Worm (Caenorhabditis elegans) whole organism, late embryonic: Measurements from ENCODE around the gene hmgr-1.
A peak's percentile ranks its signal among the peaks of the same experiment; 100 is the strongest.

Experiments used
- C38D4.7 ChIP-seq: fragments of 200-800 bp; sonication (Bioruptor generic); optimal IDR thresholded peaks from 2 replicates; lab custom pipeline; 2018; ENCODE audit warnings: mild to moderate bottlenecking, missing genetic modification characterization, moderate library complexity, missing compliant biosample characterization
- T23F11.4 ChIP-seq: fragments of 200-800 bp; sonication (Bioruptor generic); optimal IDR thresholded peaks from 2 replicates; lab custom pipeline; 2018; ENCODE audit warnings: mild to moderate bottlenecking, missing genetic modification characterization, missing compliant biosample characterization
- ahr-1 ChIP-seq: sonication (generic microtip); optimal IDR thresholded peaks from 2 replicates; lab custom pipeline; 2016; ENCODE audit warnings: missing genetic modification characterization, missing compliant biosample characterization
- ceh-14 ChIP-seq: sonication (generic microtip); optimal IDR thresholded peaks from 2 replicates; lab custom pipeline; 2016; ENCODE audit warnings: missing genotype, missing genetic modification characterization, missing compliant biosample characterization
- ceh-18 ChIP-seq: sonication (generic microtip); optimal IDR thresholded peaks from 2 replicates; lab custom pipeline; 2016; ENCODE audit warnings: missing genetic modification characterization, missing compliant biosample characterization
- ceh-30 ChIP-seq: fragments of 150-350 bp; optimal IDR thresholded peaks from 2 replicates; lab custom pipeline; 2014; ENCODE audit warnings: missing biosample characterization, missing genetic modification characterization
- ceh-31 ChIP-seq: sonication (generic microtip); optimal IDR thresholded peaks from 2 replicates; lab custom pipeline; 2016; ENCODE audit warnings: missing genetic modification characterization, missing compliant biosample characterization
- ceh-34 ChIP-seq: sonication (generic microtip); optimal IDR thresholded peaks from 2 replicates; lab custom pipeline; 2016; ENCODE audit warnings: mild to moderate bottlenecking, missing genetic modification characterization, missing compliant biosample characterization
- ceh-45 ChIP-seq: fragments of 200-800 bp; sonication (Bioruptor generic); IDR thresholded peaks from 2 replicates; pipeline ENCODE4 v1.3.6; 2022; ENCODE audit warnings: missing genetic modification reagents, missing genetic modification characterization, missing compliant biosample characterization
- ceh-48 ChIP-seq: sonication (generic microtip); optimal IDR thresholded peaks from 2 replicates; lab custom pipeline; 2016; ENCODE audit warnings: missing genetic modification characterization, inconsistent platforms, missing compliant biosample characterization
- ceh-9 ChIP-seq: sonication (generic microtip); optimal IDR thresholded peaks from 2 replicates; lab custom pipeline; 2016; ENCODE audit warnings: mild to moderate bottlenecking, missing genetic modification characterization, inconsistent platforms, missing compliant biosample characterization
- elt-2 ChIP-seq: sonication (generic microtip); optimal IDR thresholded peaks from 2 replicates; lab custom pipeline; 2016; ENCODE audit warnings: missing genetic modification reagents, missing genetic modification characterization, missing compliant biosample characterization
- ets-4 ChIP-seq: sonication (generic microtip); optimal IDR thresholded peaks from 2 replicates; lab custom pipeline; 2016; ENCODE audit warnings: missing genetic modification characterization, missing compliant biosample characterization
- eyg-1 ChIP-seq: sonication (generic microtip); optimal IDR thresholded peaks from 2 replicates; lab custom pipeline; 2016; ENCODE audit warnings: missing genotype, missing genetic modification characterization, missing compliant biosample characterization
- fax-1 ChIP-seq: sonication (generic microtip); optimal IDR thresholded peaks from 2 replicates; lab custom pipeline; 2016; ENCODE audit warnings: missing genotype, missing genetic modification characterization, missing compliant biosample characterization
- fkh-6 ChIP-seq: sonication (generic microtip); optimal IDR thresholded peaks from 2 replicates; lab custom pipeline; 2016; ENCODE audit warnings: missing genetic modification characterization, missing compliant biosample characterization
- hlh-13 ChIP-seq: fragments of 200-800 bp; sonication (Bioruptor generic); optimal IDR thresholded peaks from 2 replicates; lab custom pipeline; 2018; ENCODE audit warnings: mild to moderate bottlenecking, missing genetic modification characterization, missing compliant biosample characterization
- hlh-8 ChIP-seq: sonication (generic microtip); optimal IDR thresholded peaks from 2 replicates; lab custom pipeline; 2016; ENCODE audit warnings: missing genotype, missing genetic modification characterization, missing compliant biosample characterization
- lim-6 ChIP-seq: sonication (generic microtip); optimal IDR thresholded peaks from 2 replicates; lab custom pipeline; 2016; ENCODE audit warnings: missing genetic modification characterization, missing compliant biosample characterization
- mec-3 ChIP-seq: sonication (generic microtip); optimal IDR thresholded peaks from 2 replicates; lab custom pipeline; 2016; ENCODE audit warnings: borderline replicate concordance, missing genetic modification characterization, missing compliant biosample characterization
- nfya-1 ChIP-seq: sonication (generic microtip); optimal IDR thresholded peaks from 2 replicates; lab custom pipeline; 2017; ENCODE audit warnings: missing genetic modification characterization, mild to moderate bottlenecking, missing compliant biosample characterization, antibody characterized with exemption, moderate library complexity
- nhr-11 ChIP-seq: fragments of 150-350 bp; optimal IDR thresholded peaks from 2 replicates; lab custom pipeline; 2014; ENCODE audit warnings: missing biosample characterization, missing genetic modification characterization
- pat-9 ChIP-seq: fragments of 200-800 bp; sonication (Bioruptor generic); optimal IDR thresholded peaks from 2 replicates; lab custom pipeline; 2018; ENCODE audit warnings: mild to moderate bottlenecking, missing genetic modification characterization, moderate library complexity, missing compliant biosample characterization
- pha-2 ChIP-seq: sonication (generic microtip); optimal IDR thresholded peaks from 2 replicates; lab custom pipeline; 2017; ENCODE audit warnings: mild to moderate bottlenecking, missing genetic modification characterization, missing compliant biosample characterization
- pha-4 ChIP-seq: fragments of 150-350 bp; optimal IDR thresholded peaks from 2 replicates; lab custom pipeline; 2018; ENCODE audit warnings: missing biosample characterization, missing genetic modification reagents, missing genetic modification characterization
- pros-1 ChIP-seq: fragments of 150-350 bp; optimal IDR thresholded peaks from 2 replicates; lab custom pipeline; 2014; ENCODE audit warnings: missing biosample characterization, missing genetic modification reagents, missing genetic modification characterization
- ref-2 ChIP-seq: sonication (generic microtip); optimal IDR thresholded peaks from 2 replicates; lab custom pipeline; 2016; ENCODE audit warnings: missing genetic modification characterization, missing compliant biosample characterization
- sdc-2 ChIP-seq: sonication (generic microtip); optimal IDR thresholded peaks from 2 replicates; lab custom pipeline; 2016; ENCODE audit warnings: missing genotype, missing genetic modification characterization, missing compliant biosample characterization
- tbx-2 ChIP-seq: sonication (generic microtip); optimal IDR thresholded peaks from 2 replicates; lab custom pipeline; 2016; ENCODE audit warnings: missing genetic modification characterization, missing compliant biosample characterization
- unc-42 ChIP-seq: sonication (generic microtip); optimal IDR thresholded peaks from 2 replicates; lab custom pipeline; 2016; ENCODE audit warnings: missing genotype, missing genetic modification characterization, missing compliant biosample characterization
- zip-5 ChIP-seq: sonication (generic microtip); optimal IDR thresholded peaks from 2 replicates; lab custom pipeline; 2016; ENCODE audit warnings: missing genetic modification characterization, missing compliant biosample characterization
- ztf-16 ChIP-seq: sonication (generic microtip); optimal IDR thresholded peaks from 2 replicates; lab custom pipeline; 2017; ENCODE audit warnings: missing genetic modification characterization, missing compliant biosample characterization

hmgr-1 gene

DNA sequence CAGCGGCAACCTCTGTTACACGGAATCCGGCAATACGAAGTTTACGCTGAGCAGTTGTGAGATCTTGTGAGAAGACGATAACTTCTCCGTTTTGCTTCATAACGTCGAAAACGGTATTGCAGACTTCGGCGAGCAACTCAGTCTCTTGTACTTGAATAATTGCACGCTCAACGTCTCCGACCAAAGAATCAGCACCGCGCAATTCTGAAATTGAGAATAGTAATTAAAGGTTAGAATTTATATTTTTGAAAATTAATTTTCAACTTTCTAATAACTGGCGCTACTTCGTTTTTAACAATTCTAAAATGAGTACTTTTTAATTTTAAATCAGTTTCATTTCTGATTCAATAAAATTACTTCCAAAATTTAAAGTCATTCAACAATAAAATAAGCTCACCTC, 19.2 kb downstream of the hmgr-1 start:
- TF ChIP-seq ceh-30 (tag; lab: Kevin White, UChicago) = no peak
- no peak for TF ChIP-seq hlh-8 (tag; lab: Kevin White, UChicago)
- no peak for TF ChIP-seq ref-2 (tag; lab: Kevin White, UChicago)
- TF ChIP-seq ceh-14 = no peak
- no peak for TF ChIP-seq pros-1
- no peak for TF ChIP-seq fax-1 (tag; lab: Kevin White, UChicago)
- no peak for TF ChIP-seq tbx-2 (tag; lab: Kevin White, UChicago)
- TF ChIP-seq ceh-48 (tag; lab: Kevin White, UChicago) = no peak
- TF ChIP-seq ceh-9 = no peak
- no peak for TF ChIP-seq lim-6
- no peak for TF ChIP-seq nhr-11 (tag; lab: Kevin White, UChicago)
- no peak for TF ChIP-seq unc-42 (tag; lab: Kevin White, UChicago)

DNA sequence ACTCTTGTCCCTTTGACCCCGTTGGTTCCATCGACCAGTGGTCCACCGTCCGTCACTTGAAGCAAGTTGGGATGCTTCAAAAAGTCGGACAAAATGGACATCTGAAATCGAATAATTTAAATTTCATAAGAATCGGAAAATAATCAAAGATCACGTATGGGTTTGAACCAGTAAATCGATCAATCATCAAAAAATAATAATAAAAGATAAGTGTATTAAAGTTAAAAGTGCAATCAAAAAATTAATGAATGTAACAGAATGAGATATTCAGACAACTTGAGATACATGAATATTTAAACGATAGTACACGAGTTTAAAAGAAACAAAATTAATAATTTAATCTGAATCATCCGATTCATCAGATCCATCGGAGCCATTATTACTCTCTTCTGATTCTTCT, 19.6 kb downstream of the hmgr-1 start, which contains the start of gene T20B12.7:
Gene T20B12.7, minus strand, starts transcription at position 101 of the 400 bp plus-strand sequence.
- no peak for TF ChIP-seq hlh-8 (tag; lab: Kevin White, UChicago)

DNA sequence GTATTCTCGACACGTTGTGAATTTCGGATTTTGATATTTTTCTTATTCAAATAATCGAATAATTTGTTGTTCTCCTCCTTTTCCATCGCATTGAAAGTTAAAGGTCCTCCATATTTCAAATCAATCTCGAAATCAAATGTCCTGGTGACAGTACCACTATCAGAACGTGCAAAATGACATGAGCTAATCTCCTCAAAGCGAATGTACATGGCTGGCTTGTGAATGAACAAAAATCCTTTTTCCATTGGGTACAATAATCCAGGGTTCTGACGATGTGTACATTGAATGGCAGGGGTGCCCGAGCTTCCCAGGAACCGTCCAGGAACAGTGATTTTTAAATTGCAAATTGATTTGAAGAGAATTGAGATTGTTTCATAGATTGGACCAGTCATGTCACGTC, 20.8 kb downstream of the hmgr-1 start:
- no peak for TF ChIP-seq pat-9 (tag; lab: Kevin White, UChicago)
- no peak for TF ChIP-seq ets-4 (tag; lab: Kevin White, UChicago)
- TF ChIP-seq hlh-8 (tag; lab: Kevin White, UChicago) = no peak
- no peak for TF ChIP-seq zip-5 (tag; lab: Kevin White, UChicago)
- no peak for TF ChIP-seq elt-2 (tag; lab: Kevin White, UChicago)
- no peak for TF ChIP-seq hlh-13 (GFP tag; lab: Kevin White, UChicago)
- no peak for TF ChIP-seq fkh-6 (tag; lab: Kevin White, UChicago)
- no peak for TF ChIP-seq mec-3 (tag; lab: Kevin White, UChicago)
- TF ChIP-seq ceh-48 (tag; lab: Kevin White, UChicago) = no peak
- TF ChIP-seq sdc-2 (tag; lab: Kevin White, UChicago) = no peak
- no peak for TF ChIP-seq ceh-34
- no peak for TF ChIP-seq ceh-18 (tag; lab: Kevin White, UChicago)
- TF ChIP-seq T23F11.4 = no peak
- no peak for TF ChIP-seq nhr-11 (tag; lab: Kevin White, UChicago)

DNA sequence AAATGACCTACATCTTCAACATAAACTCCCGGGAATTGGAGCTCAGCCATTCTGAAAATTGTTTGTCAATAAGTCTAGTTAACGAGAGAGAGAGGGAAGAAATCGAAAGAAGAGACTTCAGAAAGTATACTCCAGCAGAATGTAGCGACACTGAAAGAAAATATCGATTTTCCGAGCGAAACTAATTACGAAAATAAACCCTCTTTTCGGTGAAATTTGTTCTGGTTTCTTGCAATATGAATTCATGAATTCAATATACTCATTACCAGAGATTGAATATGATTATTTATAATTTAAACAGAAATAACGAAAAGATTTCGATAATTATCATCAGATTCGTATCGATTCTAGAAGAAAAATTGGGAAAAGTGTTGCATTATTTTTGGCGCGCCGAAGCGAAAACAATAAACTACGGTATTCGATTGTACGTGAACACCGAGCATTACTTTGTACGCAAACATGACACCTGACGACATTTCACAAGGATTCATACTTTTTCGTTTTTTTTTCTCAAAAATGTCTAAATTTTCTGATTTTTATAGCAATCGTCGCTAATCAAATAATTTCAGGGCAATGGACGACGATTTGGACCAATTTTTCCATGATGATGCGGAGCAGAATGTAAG, 22.4 kb downstream of the hmgr-1 start, which contains the start of the genes hmg-4 and T20B12.3:
Gene hmg-4, minus strand, starts transcription at position 51 of the 626 bp plus-strand sequence.
Gene T20B12.3, plus strand, starts transcription at position 570 of the 626 bp plus-strand sequence.
- peak; percentile 38 for TF ChIP-seq ceh-31 (tag; lab: Kevin White, UChicago)
- no peak for TF ChIP-seq C38D4.7 (GFP tag; lab: Kevin White, UChicago)
- TF ChIP-seq nfya-1 (tag; lab: Kevin White, UChicago) = peak; percentile 44
- peak; percentile 16 for TF ChIP-seq unc-42 (tag; lab: Kevin White, UChicago)
- TF ChIP-seq, all 69 proteins: peak for 3

DNA sequence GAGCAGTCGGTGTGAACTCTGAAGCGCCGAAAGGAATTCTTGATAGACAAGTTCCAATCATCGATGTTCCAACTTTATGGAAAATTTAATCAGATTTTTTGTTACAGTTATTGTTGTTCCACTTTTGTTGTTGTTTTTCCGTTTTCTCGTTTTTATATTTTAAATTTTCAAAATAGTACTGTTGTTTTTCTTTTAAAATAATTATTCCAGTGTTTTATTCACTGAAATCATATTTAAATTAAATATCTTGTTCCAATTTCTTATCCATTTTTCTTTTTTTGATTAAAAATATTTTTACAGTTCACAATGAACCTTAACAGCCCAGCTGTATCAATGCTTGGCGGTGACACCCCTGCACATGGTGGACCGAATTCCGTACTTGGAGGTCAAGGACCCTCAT, 24.4 kb downstream of the hmgr-1 start, which contains the start of gene tbp-1:
Gene tbp-1, plus strand, starts transcription at position 301 of the 400 bp plus-strand sequence.
- no peak for TF ChIP-seq pha-2 (tag; lab: Kevin White, UChicago)
- TF ChIP-seq ahr-1 (tag; lab: Kevin White, UChicago) = no peak
- no peak for TF ChIP-seq ceh-45 (GFP tag; lab: Robert Waterston, UW)
- no peak for TF ChIP-seq eyg-1 (tag; lab: Kevin White, UChicago)
- no peak for TF ChIP-seq tbx-2 (tag; lab: Kevin White, UChicago)
- TF ChIP-seq ztf-16 = no peak
- TF ChIP-seq pha-4 = no peak
- no peak for TF ChIP-seq hlh-8 (tag; lab: Kevin White, UChicago)
- TF ChIP-seq, all 69 proteins: peak for 0
